Worm (Caenorhabditis elegans) whole organism, L4/young adult: ENCODE data around the gene W08E12.7.

Experiments
- W03F9.2 ChIP-seq: fragments of 150-350 bp; optimal IDR thresholded peaks from 2 replicates; lab custom pipeline; 2014; ENCODE audit warnings: missing biosample characterization, missing genetic modification characterization
- dao-5 ChIP-seq: sonication (generic microtip); optimal IDR thresholded peaks from 2 replicates; lab custom pipeline; 2016; ENCODE audit warnings: missing genotype, missing genetic modification characterization, moderate library complexity, missing compliant biosample characterization
- him-1 ChIP-seq: sonication (generic microtip); optimal IDR thresholded peaks from 2 replicates; lab custom pipeline; 2016; ENCODE audit warnings: missing genotype, missing genetic modification reagents, missing genetic modification characterization, missing compliant biosample characterization

- TF ChIP-seq him-1 (tag; lab: Kevin White, UChicago) (peak; percentile 38), W03F9.2 (tag; lab: Kevin White, UChicago) (peak; percentile 97), dao-5 (no peak)
These were observed at the start of gene W08E12.7 for ce11 chrIV:3294553-3295185.
